Worm (Caenorhabditis elegans) whole organism, L4 larva: ENCODE results near the gene dpff-1.

Experiments
- D1046.2 ChIP-seq: fragments of 200-800 bp; sonication (Bioruptor generic); IDR thresholded peaks from 2 replicates; pipeline ENCODE4 v1.3.6; 2022; ENCODE audit warnings: missing genetic modification characterization, missing compliant biosample characterization
- T20F7.1 ChIP-seq: fragments of 200-800 bp; sonication (Bioruptor generic); optimal IDR thresholded peaks from 2 replicates; lab custom pipeline; 2018; ENCODE audit warnings: mild to moderate bottlenecking, missing genetic modification characterization, missing compliant biosample characterization
- ama-1 ChIP-seq: fragments of 150-350 bp; optimal IDR thresholded peaks from 2 replicates; lab custom pipeline; 2014; ENCODE audit warnings: inconsistent platforms, mixed read lengths
- daf-12 ChIP-seq: fragments of 150-350 bp; optimal IDR thresholded peaks from 2 replicates; lab custom pipeline; 2014; ENCODE audit warnings: missing biosample characterization, missing genetic modification reagents, missing genetic modification characterization
- lin-38 ChIP-seq: fragments of 200-800 bp; sonication (Bioruptor generic); IDR thresholded peaks from 2 replicates; pipeline ENCODE4 v1.3.6; 2022; ENCODE audit warnings: missing genetic modification reagents, missing genetic modification characterization, missing compliant biosample characterization
- mep-1 ChIP-seq: fragments of 150-350 bp; sonication (generic microtip); optimal IDR thresholded peaks from 3 replicates; lab custom pipeline; 2014; ENCODE audit warnings: missing biosample characterization, missing genetic modification characterization
- set-16 ChIP-seq: fragments of 200-800 bp; sonication (Bioruptor generic); IDR thresholded peaks from 2 replicates; pipeline ENCODE4 v1.3.6; 2022; ENCODE audit warnings: missing genetic modification reagents, missing genetic modification characterization, missing compliant biosample characterization
- zag-1 ChIP-seq: fragments of 150-350 bp; optimal IDR thresholded peaks from 2 replicates; lab custom pipeline; 2014; ENCODE audit warnings: missing biosample characterization, missing genetic modification characterization

DNA sequence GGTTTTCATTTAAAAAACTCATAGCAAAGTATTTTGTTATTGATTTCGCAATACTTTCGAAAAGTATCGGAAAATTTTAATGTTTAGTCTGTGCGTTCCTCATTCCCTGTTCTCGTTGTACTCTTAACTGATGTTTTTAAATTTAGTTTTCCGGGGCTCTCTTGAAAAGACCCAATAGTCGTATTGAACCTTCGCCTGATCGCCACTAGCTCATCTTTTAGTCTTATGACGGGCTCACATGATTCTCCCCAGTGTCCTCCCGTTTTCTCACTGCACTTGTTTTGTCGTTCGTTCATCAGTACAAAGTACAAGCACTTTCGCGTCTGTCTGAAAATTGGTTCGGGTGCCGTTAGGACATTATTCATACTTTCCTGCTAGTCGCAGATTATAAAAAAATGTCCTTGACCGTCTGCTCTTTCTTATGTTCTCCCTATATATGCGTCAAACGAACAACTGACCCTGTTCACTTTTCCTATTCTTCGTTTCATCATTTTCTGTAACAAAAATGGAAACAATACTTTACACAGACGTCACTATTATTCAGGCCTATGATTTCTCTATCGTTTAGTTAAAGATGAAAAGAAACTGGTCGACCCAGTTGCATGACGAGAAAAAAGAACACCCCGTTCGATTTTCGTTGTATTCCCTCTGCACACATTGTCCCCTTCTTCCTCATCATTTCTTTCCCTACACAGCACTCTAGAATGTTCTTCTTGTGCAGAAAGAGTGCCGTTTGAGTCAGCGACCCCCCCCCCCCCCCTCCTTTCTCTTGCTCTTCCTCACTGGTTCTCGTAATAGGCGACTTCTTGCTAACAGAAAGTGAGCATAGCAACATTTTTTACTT lies 33.5 kb upstream of the dpff-1 start, which contains the start of gene ubq-1:
- no peak for TF ChIP-seq set-16
- TF ChIP-seq lin-38 (GFP tag; lab: Robert Waterston, UW): no peak
- TF ChIP-seq daf-12 (tag; lab: Kevin White, UChicago): no peak
- no peak for TF ChIP-seq ama-1 (lab: Kevin White, UChicago)
- TF ChIP-seq D1046.2 (GFP tag; lab: Robert Waterston, UW): no peak
- no peak for TF ChIP-seq zag-1 (tag; lab: Kevin White, UChicago)
- peak; percentile 12 for TF ChIP-seq T20F7.1 (GFP tag; lab: Kevin White, UChicago)
- TF ChIP-seq mep-1 (tag; lab: Kevin White, UChicago): peak; percentile 19
